Worm (Caenorhabditis elegans) whole organism, L2 larva: ENCODE results near the gene F07G11.3.
"Not testable (repeated sequence)": the region's sequence is repeated elsewhere in the genome, so short reads cannot be mapped to it uniquely, and the experiment has no call there.

Experiments
- Y55F3AM.14 ChIP-seq: fragments of 200-800 bp; sonication (Bioruptor generic); optimal IDR thresholded peaks from 2 replicates; lab custom pipeline; 2018; ENCODE audit warnings: mild to moderate bottlenecking, missing genetic modification characterization, missing compliant biosample characterization
- ZK546.5 ChIP-seq: sonication (generic microtip); optimal IDR thresholded peaks from 2 replicates; lab custom pipeline; 2017; ENCODE audit warnings: missing biosample characterization, missing genetic modification characterization
- alr-1 ChIP-seq: fragments of 150-350 bp; optimal IDR thresholded peaks from 2 replicates; lab custom pipeline; 2014; ENCODE audit warnings: missing biosample characterization, missing genetic modification characterization
- aly-2 ChIP-seq: fragments of 150-350 bp; optimal IDR thresholded peaks from 2 replicates; lab custom pipeline; 2014; ENCODE audit warnings: missing biosample characterization, missing genetic modification characterization
- ceh-16 ChIP-seq: fragments of 150-350 bp; optimal IDR thresholded peaks from 2 replicates; lab custom pipeline; 2014; ENCODE audit warnings: missing biosample characterization, missing genetic modification characterization
- ceh-82 ChIP-seq: fragments of 150-350 bp; optimal IDR thresholded peaks from 2 replicates; lab custom pipeline; 2014; ENCODE audit warnings: missing biosample characterization, missing genetic modification characterization
- crh-2 ChIP-seq: sonication (generic microtip); optimal IDR thresholded peaks from 2 replicates; lab custom pipeline; 2017; ENCODE audit warnings: missing biosample characterization, missing genetic modification characterization
- dmd-4 ChIP-seq: sonication (generic microtip); optimal IDR thresholded peaks from 2 replicates; lab custom pipeline; 2017; ENCODE audit warnings: missing biosample characterization, missing genetic modification characterization
- elt-1 ChIP-seq: fragments of 150-350 bp; optimal IDR thresholded peaks from 2 replicates; lab custom pipeline; 2014; ENCODE audit warnings: missing biosample characterization, missing genetic modification characterization
- elt-3 ChIP-seq: sonication (generic microtip); optimal IDR thresholded peaks from 2 replicates; lab custom pipeline; 2017; ENCODE audit warnings: missing biosample characterization, missing genetic modification characterization
- gmeb-1 ChIP-seq: fragments of 150-350 bp; optimal IDR thresholded peaks from 2 replicates; lab custom pipeline; 2014; ENCODE audit warnings: missing biosample characterization, missing genetic modification characterization
- lin-39 ChIP-seq: fragments of 150-350 bp; optimal IDR thresholded peaks from 2 replicates; lab custom pipeline; 2014; ENCODE audit warnings: missing biosample characterization, missing genetic modification reagents, missing genetic modification characterization
- lsy-2 ChIP-seq, 2 experiments: fragments of 150-350 bp in 1 of 2; sonication (generic microtip) in 1 of 2; optimal IDR thresholded peaks; 2 replicates each; lab custom pipeline; 2014 to 2017; ENCODE audit warnings: missing biosample characterization in 2 of 2, missing genetic modification characterization in 2 of 2
- mab-5 ChIP-seq: fragments of 150-350 bp; optimal IDR thresholded peaks from 2 replicates; lab custom pipeline; 2014; ENCODE audit warnings: missing biosample characterization, missing genetic modification characterization
- mbf-1 ChIP-seq: sonication (generic microtip); optimal IDR thresholded peaks from 2 replicates; lab custom pipeline; 2017; ENCODE audit warnings: missing biosample characterization, missing genetic modification characterization
- mdl-1 ChIP-seq, 2 experiments: fragments of 150-350 bp in 1 of 2; sonication (generic microtip) in 1 of 2; optimal IDR thresholded peaks; 2 replicates each; lab custom pipeline; 2017; ENCODE audit warnings: missing biosample characterization in 2 of 2, missing genetic modification characterization in 2 of 2
- nhr-10 ChIP-seq: sonication (generic microtip); optimal IDR thresholded peaks from 2 replicates; lab custom pipeline; 2017; ENCODE audit warnings: missing biosample characterization, missing genetic modification characterization
- nhr-12 ChIP-seq: fragments of 150-350 bp; optimal IDR thresholded peaks from 2 replicates; lab custom pipeline; 2014; ENCODE audit warnings: missing biosample characterization, missing genetic modification characterization
- nhr-129 ChIP-seq: fragments of 150-350 bp; optimal IDR thresholded peaks from 2 replicates; lab custom pipeline; 2014; ENCODE audit warnings: missing biosample characterization, missing genetic modification characterization
- nhr-21 ChIP-seq: fragments of 150-350 bp; optimal IDR thresholded peaks from 2 replicates; lab custom pipeline; 2014; ENCODE audit warnings: missing biosample characterization, missing genetic modification characterization
- nhr-23 ChIP-seq: fragments of 150-350 bp; optimal IDR thresholded peaks from 2 replicates; lab custom pipeline; 2014; ENCODE audit warnings: missing biosample characterization, missing genetic modification reagents, missing genetic modification characterization
- nhr-237 ChIP-seq: fragments of 150-350 bp; optimal IDR thresholded peaks from 2 replicates; lab custom pipeline; 2014; ENCODE audit warnings: missing biosample characterization, missing genetic modification characterization
- nhr-25 ChIP-seq: fragments of 150-350 bp; sonication (generic microtip); optimal IDR thresholded peaks from 3 replicates; lab custom pipeline; 2014; ENCODE audit warnings: missing biosample characterization, missing genetic modification characterization
- nhr-6 ChIP-seq: fragments of 150-350 bp; optimal IDR thresholded peaks from 2 replicates; lab custom pipeline; 2014; ENCODE audit warnings: missing biosample characterization, missing genetic modification characterization
- sma-3 ChIP-seq: sonication (generic microtip); optimal IDR thresholded peaks from 2 replicates; lab custom pipeline; 2016; ENCODE audit warnings: missing genetic modification reagents, missing genetic modification characterization, missing compliant biosample characterization
- sma-9 ChIP-seq, 2 experiments: fragments of 150-350 bp in 1 of 2; sonication (generic microtip) in 1 of 2; optimal IDR thresholded peaks; 2 replicates each; lab custom pipeline; 2014 to 2016; ENCODE audit warnings: missing genetic modification characterization in 2 of 2, mild to moderate bottlenecking in 1 of 2, missing biosample characterization in 1 of 2, missing compliant biosample characterization in 1 of 2, missing genetic modification reagents in 1 of 2, moderate library complexity in 1 of 2
- snpc-4 ChIP-seq: fragments of 150-350 bp; optimal IDR thresholded peaks from 2 replicates; lab custom pipeline; 2014; ENCODE audit warnings: missing biosample characterization, missing genetic modification characterization
- unc-39 ChIP-seq: fragments of 150-350 bp; optimal IDR thresholded peaks from 2 replicates; lab custom pipeline; 2014; ENCODE audit warnings: missing biosample characterization, missing genetic modification characterization
- unc-55 ChIP-seq: fragments of 150-350 bp; sonication (generic microtip); optimal IDR thresholded peaks from 3 replicates; lab custom pipeline; 2014; ENCODE audit warnings: missing biosample characterization, missing genetic modification reagents, missing genetic modification characterization
- unc-62 ChIP-seq: fragments of 150-350 bp; optimal IDR thresholded peaks from 2 replicates; lab custom pipeline; 2014; ENCODE audit warnings: missing biosample characterization, missing genetic modification reagents, missing genetic modification characterization
- zag-1 ChIP-seq: fragments of 150-350 bp; optimal IDR thresholded peaks from 2 replicates; lab custom pipeline; 2014; ENCODE audit warnings: missing biosample characterization, missing genetic modification characterization
- ztf-1 ChIP-seq: fragments of 200-800 bp; sonication (Bioruptor generic); conservative IDR thresholded peaks from 2 replicates; pipeline ENCODE4 v1.3.6; 2022; ENCODE audit warnings: missing genetic modification characterization, missing compliant biosample characterization
- ztf-11 ChIP-seq: sonication (generic microtip); optimal IDR thresholded peaks from 2 replicates; lab custom pipeline; 2017; ENCODE audit warnings: missing biosample characterization, missing genetic modification characterization

Gene F07G11.3

ce11 chrV:7295270-7295669 lies 3.3 kb upstream of the F07G11.3 start, which contains the start of gene F07G11.4:
Gene F07G11.4, minus strand, starts transcription at chrV:7295370.
- TF ChIP-seq zag-1 (tag; lab: Kevin White, UChicago) (no peak), nhr-25 (tag; lab: Kevin White, UChicago) (no peak), unc-55 (GFP tag; lab: Kevin White, UChicago) (no peak), ceh-16 (tag; lab: Kevin White, UChicago) (no peak), mab-5 (tag; lab: Kevin White, UChicago) (no peak), ZK546.5 (tag; lab: Kevin White, UChicago) (no peak), sma-9 (GFP tag; optimal IDR thresholded peaks at IDR 0.05; lab: Kevin White, UChicago) (no peak), sma-9 (tag; optimal IDR thresholded peaks at IDR 0.05; lab: Kevin White, UChicago) (no peak), elt-3 (tag; lab: Kevin White, UChicago) (no peak), dmd-4 (tag; lab: Kevin White, UChicago) (no peak), nhr-23 (tag; lab: Kevin White, UChicago) (no peak), unc-62 (no peak), sma-3 (GFP tag; lab: Kevin White, UChicago) (no peak), alr-1 (tag; lab: Kevin White, UChicago) (no peak), crh-2 (tag; lab: Kevin White, UChicago) (no peak), mbf-1 (tag; lab: Kevin White, UChicago) (no peak), nhr-12 (tag; lab: Kevin White, UChicago) (no peak), lsy-2 (tag; optimal IDR thresholded peaks at IDR 0.05; lab: Kevin White, UChicago) (no peak), gmeb-1 (tag; lab: Kevin White, UChicago) (no peak)

ce11 chrV:7297263-7297662 lies 1.3 kb upstream of the F07G11.3 start, which contains the start of gene srj-32:
Gene srj-32, minus strand, starts transcription at chrV:7297363.
- no peak for TF ChIP-seq gmeb-1 (tag; lab: Kevin White, UChicago)
- TF ChIP-seq crh-2 (tag; lab: Kevin White, UChicago) = no peak
- no peak for TF ChIP-seq nhr-21 (tag; lab: Kevin White, UChicago)
- TF ChIP-seq elt-1 (tag; lab: Kevin White, UChicago) = no peak
- no peak for TF ChIP-seq ztf-1 (GFP tag; lab: Robert Waterston, UW)
- TF ChIP-seq Y55F3AM.14 = no peak
- TF ChIP-seq nhr-129 = no peak
- TF ChIP-seq ceh-82 (tag; lab: Kevin White, UChicago) = no peak
- no peak for TF ChIP-seq snpc-4 (tag; lab: Kevin White, UChicago)

DNA sequence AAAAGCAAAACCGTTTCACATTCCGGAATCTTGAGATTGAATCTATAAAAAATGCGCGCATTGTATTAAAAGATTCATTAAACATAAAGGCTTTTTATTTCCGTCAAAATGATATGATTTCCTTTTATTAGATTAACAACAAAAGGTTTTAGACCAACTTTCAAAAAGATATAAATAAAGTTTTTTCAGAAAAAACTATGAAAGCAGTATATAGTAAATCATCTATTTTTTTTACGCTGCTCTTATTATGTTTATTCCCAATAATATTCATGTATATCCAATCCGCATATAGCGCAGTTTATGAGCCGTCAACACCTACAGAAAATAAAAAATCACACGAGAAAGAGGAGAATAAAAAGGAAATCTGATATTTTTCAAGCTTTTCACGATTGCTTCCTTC lies 5.9 kb downstream of the F07G11.3 start, which contains the start of gene F07G11.2:
TSS of gene F07G11.2 (plus strand) at position 301 of the 400 bp plus-strand sequence.
- TF ChIP-seq ceh-82 (tag; lab: Kevin White, UChicago); nhr-6 (tag; lab: Kevin White, UChicago); unc-39: not testable (repeated sequence)

ce11 chrV:7307089-7307488 lies 8.5 kb downstream of the F07G11.3 start, which contains the start of gene F07G11.1:
Gene F07G11.1, plus strand, starts transcription at chrV:7307389.
- TF ChIP-seq aly-2 (tag; lab: Kevin White, UChicago) (no peak), snpc-4 (tag; lab: Kevin White, UChicago) (no peak), elt-1 (tag; lab: Kevin White, UChicago) (no peak), lsy-2 (tag; optimal IDR thresholded peaks at IDR 0.05; lab: Kevin White, UChicago) (no peak), crh-2 (tag; lab: Kevin White, UChicago) (no peak), Y55F3AM.14 (no peak), dmd-4 (tag; lab: Kevin White, UChicago) (no peak), nhr-21 (tag; lab: Kevin White, UChicago) (no peak), nhr-237 (tag; lab: Kevin White, UChicago) (no peak), nhr-129 (no peak)

ce11 chrV:7313233-7313632 lies 14.7 kb downstream of the F07G11.3 start, which contains the start of gene srx-6:
Gene srx-6, minus strand, starts transcription at chrV:7313333.
- no peak for TF ChIP-seq elt-3 (tag; lab: Kevin White, UChicago)
- TF ChIP-seq nhr-6 (tag; lab: Kevin White, UChicago) = no peak
- no peak for TF ChIP-seq nhr-237 (tag; lab: Kevin White, UChicago)
- no peak for TF ChIP-seq lin-39 (tag; lab: Kevin White, UChicago)
- TF ChIP-seq mab-5 (tag; lab: Kevin White, UChicago) = no peak
- no peak for TF ChIP-seq ztf-11 (tag; lab: Kevin White, UChicago)
- TF ChIP-seq nhr-10 = no peak
- no peak for TF ChIP-seq mdl-1 (tag; optimal IDR thresholded peaks at IDR 0.05; lab: Kevin White, UChicago)
